Fruit fly (Drosophila melanogaster) whole organism, embryonic: ENCODE data around the gene Oseg1.

Source experiments
- B-H1 ChIP-seq: fragments of 200-800 bp; sonication (Bioruptor generic); IDR thresholded peaks from 3 replicates; pipeline ENCODE4 v1.3.6; 2022; ENCODE audit warnings: missing biosample characterization, missing genetic modification characterization
- BEAF-32 ChIP-seq: fragments of 200-800 bp; sonication (Bioruptor generic); optimal IDR thresholded peaks from 3 replicates; lab custom pipeline; 2017; ENCODE audit warnings: missing biosample characterization, missing genetic modification characterization, mild to moderate bottlenecking, moderate library complexity, missing genetic modification reagents
- CG13123 ChIP-seq: fragments of 200-800 bp; sonication (Bioruptor generic); optimal IDR thresholded peaks from 2 replicates; lab custom pipeline; 2016; ENCODE audit warnings: missing biosample characterization, missing genetic modification characterization
- CG13296 ChIP-seq: fragments of 200-800 bp; sonication (Bioruptor generic); optimal IDR thresholded peaks from 3 replicates; lab custom pipeline; 2018; ENCODE audit warnings: missing biosample characterization, mild to moderate bottlenecking, missing genetic modification characterization
- CG13775 ChIP-seq: fragments of 200-800 bp; sonication (Bioruptor generic); optimal IDR thresholded peaks from 3 replicates; lab custom pipeline; 2017; ENCODE audit warnings: missing biosample characterization, mild to moderate bottlenecking, missing genetic modification characterization
- CG14441 ChIP-seq: fragments of 200-800 bp; sonication (Bioruptor generic); IDR thresholded peaks from 2 replicates; pipeline ENCODE4 v1.3.6; 2022; ENCODE audit warnings: missing biosample characterization, missing genetic modification characterization
- CG15696 ChIP-seq: fragments of 200-800 bp; sonication (Bioruptor generic); optimal IDR thresholded peaks from 2 replicates; lab custom pipeline; 2019; ENCODE audit warnings: missing biosample characterization, mild to moderate bottlenecking, missing genetic modification characterization, moderate library complexity
- CG17328 ChIP-seq: fragments of 200-800 bp; sonication (Bioruptor generic); IDR thresholded peaks from 2 replicates; pipeline ENCODE4 v1.3.6; 2022; ENCODE audit warnings: missing biosample characterization, missing genetic modification characterization
- CG2129 ChIP-seq: fragments of 200-800 bp; sonication (Bioruptor generic); IDR thresholded peaks from 2 replicates; pipeline ENCODE4 v1.3.6; 2022; ENCODE audit warnings: missing biosample characterization, missing genetic modification characterization; ENCODE audit not compliant: partially characterized antibody
- CG2889 ChIP-seq: fragments of 200-800 bp; sonication (Bioruptor generic); IDR thresholded peaks from 3 replicates; pipeline ENCODE4 v1.3.6; 2022; ENCODE audit warnings: missing biosample characterization, missing genetic modification characterization
- CG31441 ChIP-seq: fragments of 200-800 bp; sonication (Bioruptor generic); IDR thresholded peaks from 2 replicates; pipeline ENCODE4 v1.3.6; 2022; ENCODE audit warnings: missing biosample characterization, missing genetic modification characterization
- CG32532 ChIP-seq: fragments of 200-800 bp; sonication (Bioruptor generic); IDR thresholded peaks from 2 replicates; pipeline ENCODE4 v1.3.6; 2022; ENCODE audit warnings: missing biosample characterization, missing genetic modification characterization
- CG5180 ChIP-seq: fragments of 200-800 bp; sonication (Bioruptor generic); optimal IDR thresholded peaks from 3 replicates; lab custom pipeline; 2017; ENCODE audit warnings: missing biosample characterization, missing genetic modification characterization, mild to moderate bottlenecking, moderate library complexity, missing genetic modification reagents
- CG5953 ChIP-seq: fragments of 200-800 bp; sonication (Bioruptor generic); IDR thresholded peaks from 2 replicates; pipeline ENCODE4 v1.3.6; 2022; ENCODE audit warnings: missing biosample characterization, missing genetic modification characterization
- CG7745 ChIP-seq: fragments of 200-800 bp; sonication (Bioruptor generic); optimal IDR thresholded peaks from 2 replicates; lab custom pipeline; 2018; ENCODE audit warnings: missing biosample characterization, mild to moderate bottlenecking, missing genetic modification characterization, moderate library complexity
- CG9932 ChIP-seq: fragments of 200-800 bp; sonication (Bioruptor generic); IDR thresholded peaks from 2 replicates; pipeline ENCODE4 v1.3.6; 2022; ENCODE audit warnings: missing biosample characterization, missing genetic modification characterization
- Camta ChIP-seq: fragments of 200-800 bp; sonication (Bioruptor generic); optimal IDR thresholded peaks from 2 replicates; lab custom pipeline; 2016; ENCODE audit warnings: missing biosample characterization, missing genetic modification characterization
- CkIIα-i1 ChIP-seq: fragments of 200-800 bp; sonication (Bioruptor generic); IDR thresholded peaks from 2 replicates; pipeline ENCODE4 v1.3.6; 2022; ENCODE audit warnings: missing biosample characterization, missing genetic modification characterization
- D19A ChIP-seq: fragments of 200-800 bp; optimal IDR thresholded peaks from 3 replicates; lab custom pipeline; 2019; ENCODE audit warnings: missing biosample characterization, mild to moderate bottlenecking, missing genetic modification characterization, moderate library complexity
- Dp ChIP-seq: fragments of 200-800 bp; sonication (Bioruptor generic); optimal IDR thresholded peaks from 2 replicates; lab custom pipeline; 2018; ENCODE audit warnings: missing biosample characterization, mild to moderate bottlenecking, missing genetic modification characterization, moderate library complexity
- Dref ChIP-seq: fragments of 200-800 bp; sonication (Bioruptor generic); IDR thresholded peaks from 2 replicates; pipeline ENCODE4 v1.3.6; 2022; ENCODE audit warnings: missing biosample characterization, missing genetic modification characterization
- Drgx ChIP-seq: fragments of 200-800 bp; sonication (Bioruptor generic); IDR thresholded peaks from 2 replicates; pipeline ENCODE4 v1.3.6; 2022; ENCODE audit warnings: missing biosample characterization, missing genetic modification characterization
- Gsc ChIP-seq: fragments of 200-800 bp; sonication (Bioruptor generic); IDR thresholded peaks from 2 replicates; pipeline ENCODE4 v1.3.6; 2022; ENCODE audit warnings: missing biosample characterization, missing genetic modification characterization
- Gug ChIP-seq: fragments of 200-800 bp; sonication (Bioruptor generic); IDR thresholded peaks from 4 replicates; pipeline ENCODE4 v1.3.6; 2022; ENCODE audit warnings: missing biosample characterization, missing genetic modification characterization
- HLH4C ChIP-seq: fragments of 200-800 bp; sonication (Bioruptor generic); IDR thresholded peaks from 3 replicates; pipeline ENCODE4 v1.3.6; 2022; ENCODE audit warnings: missing biosample characterization, missing genetic modification characterization; ENCODE audit not compliant: partially characterized antibody
- HLHmδ ChIP-seq: fragments of 200-800 bp; sonication (Bioruptor generic); optimal IDR thresholded peaks from 2 replicates; lab custom pipeline; 2018; ENCODE audit warnings: missing biosample characterization, mild to moderate bottlenecking, missing genetic modification characterization, moderate library complexity
- Hand ChIP-seq: fragments of 200-800 bp; sonication (Bioruptor generic); optimal IDR thresholded peaks from 2 replicates; lab custom pipeline; 2017; ENCODE audit warnings: mild to moderate bottlenecking, missing biosample characterization, missing genetic modification reagents, missing genetic modification characterization
- HmgD ChIP-seq: fragments of 200-800 bp; sonication (Bioruptor generic); optimal IDR thresholded peaks from 3 replicates; lab custom pipeline; 2016; ENCODE audit warnings: missing biosample characterization, missing genetic modification characterization
- HmgZ ChIP-seq: fragments of 200-800 bp; sonication (Bioruptor generic); optimal IDR thresholded peaks from 2 replicates; lab custom pipeline; 2018; ENCODE audit warnings: missing biosample characterization, mild to moderate bottlenecking, missing genetic modification characterization
- Hmx ChIP-seq: fragments of 200-800 bp; sonication (Bioruptor generic); optimal IDR thresholded peaks from 2 replicates; lab custom pipeline; 2016; ENCODE audit warnings: missing biosample characterization, missing genetic modification characterization
- MTF-1 ChIP-seq: fragments of 200-800 bp; sonication (Bioruptor generic); optimal IDR thresholded peaks from 2 replicates; lab custom pipeline; 2018; ENCODE audit warnings: missing biosample characterization, mild to moderate bottlenecking, missing genetic modification characterization, borderline replicate concordance
- Mad ChIP-seq: fragments of 200-800 bp; sonication (Bioruptor generic); optimal IDR thresholded peaks from 2 replicates; lab custom pipeline; 2016; ENCODE audit warnings: missing biosample characterization, missing genetic modification characterization
- Oli ChIP-seq: fragments of 200-800 bp; sonication (Bioruptor generic); optimal IDR thresholded peaks from 2 replicates; lab custom pipeline; 2018; ENCODE audit warnings: missing biosample characterization, mild to moderate bottlenecking, missing genetic modification characterization, moderate library complexity
- Scr ChIP-seq: fragments of 200-800 bp; sonication (Bioruptor generic); IDR thresholded peaks from 2 replicates; pipeline ENCODE4 v1.3.6; 2022; ENCODE audit warnings: missing biosample characterization, missing genetic modification characterization; ENCODE audit not compliant: partially characterized antibody
- ap ChIP-seq: fragments of 200-800 bp; sonication (Bioruptor generic); IDR thresholded peaks from 2 replicates; pipeline ENCODE4 v1.3.6; 2022; ENCODE audit warnings: missing biosample characterization, missing genetic modification characterization
- ara ChIP-seq: fragments of 200-800 bp; sonication (Bioruptor generic); IDR thresholded peaks from 2 replicates; pipeline ENCODE4 v1.3.6; 2022; ENCODE audit warnings: missing biosample characterization, missing genetic modification characterization
- ase ChIP-seq: fragments of 200-800 bp; sonication (Bioruptor generic); IDR thresholded peaks from 3 replicates; pipeline ENCODE4 v1.3.6; 2022; ENCODE audit warnings: missing biosample characterization, missing genetic modification characterization
- bbx ChIP-seq: fragments of 200-800 bp; sonication (Bioruptor generic); IDR thresholded peaks from 2 replicates; pipeline ENCODE4 v1.3.6; 2022; ENCODE audit warnings: missing biosample characterization, missing genetic modification characterization; ENCODE audit not compliant: partially characterized antibody
- caup ChIP-seq: fragments of 200-800 bp; sonication (Bioruptor generic); optimal IDR thresholded peaks from 3 replicates; lab custom pipeline; 2017; ENCODE audit warnings: missing biosample characterization, mild to moderate bottlenecking, missing genetic modification characterization, moderate library complexity; ENCODE audit not compliant: severe bottlenecking
- chinmo ChIP-seq: fragments of 200-800 bp; sonication (Bioruptor generic); IDR thresholded peaks from 4 replicates; pipeline ENCODE4 v1.3.6; 2022; ENCODE audit warnings: missing biosample characterization, missing genetic modification characterization; ENCODE audit not compliant: partially characterized antibody
- ems ChIP-seq: fragments of 200-800 bp; sonication (Bioruptor generic); optimal IDR thresholded peaks from 3 replicates; lab custom pipeline; 2016; ENCODE audit warnings: missing biosample characterization, missing genetic modification characterization
- hbn ChIP-seq: fragments of 200-800 bp; sonication (Bioruptor generic); IDR thresholded peaks from 2 replicates; pipeline ENCODE4 v1.3.6; 2022; ENCODE audit warnings: missing biosample characterization, missing genetic modification characterization; ENCODE audit not compliant: partially characterized antibody
- nau ChIP-seq: fragments of 200-800 bp; sonication (Bioruptor generic); optimal IDR thresholded peaks from 3 replicates; lab custom pipeline; 2017; ENCODE audit warnings: missing biosample characterization, mild to moderate bottlenecking, missing genetic modification characterization, missing genetic modification reagents
- ro ChIP-seq: fragments of 200-800 bp; sonication (Bioruptor generic); IDR thresholded peaks from 2 replicates; pipeline ENCODE4 v1.3.6; 2022; ENCODE audit warnings: missing biosample characterization, missing genetic modification characterization
- slou ChIP-seq: fragments of 200-800 bp; sonication (Bioruptor generic); optimal IDR thresholded peaks from 3 replicates; lab custom pipeline; 2016; ENCODE audit warnings: missing biosample characterization, missing genetic modification characterization
- tup ChIP-seq: fragments of 200-800 bp; sonication (Bioruptor generic); optimal IDR thresholded peaks from 2 replicates; lab custom pipeline; 2016; ENCODE audit warnings: missing biosample characterization, mild to moderate bottlenecking, missing genetic modification characterization, moderate library complexity
- usp ChIP-seq: fragments of >200 bp; optimal IDR thresholded peaks from 2 replicates; lab custom pipeline; 2017; ENCODE audit warnings: missing biosample characterization, missing genetic modification characterization
- vnd ChIP-seq: fragments of 200-800 bp; sonication (Bioruptor generic); IDR thresholded peaks from 3 replicates; pipeline ENCODE4 v1.3.6; 2022; ENCODE audit warnings: missing biosample characterization, missing genetic modification characterization; ENCODE audit not compliant: partially characterized antibody

The Oseg1 gene

DNA sequence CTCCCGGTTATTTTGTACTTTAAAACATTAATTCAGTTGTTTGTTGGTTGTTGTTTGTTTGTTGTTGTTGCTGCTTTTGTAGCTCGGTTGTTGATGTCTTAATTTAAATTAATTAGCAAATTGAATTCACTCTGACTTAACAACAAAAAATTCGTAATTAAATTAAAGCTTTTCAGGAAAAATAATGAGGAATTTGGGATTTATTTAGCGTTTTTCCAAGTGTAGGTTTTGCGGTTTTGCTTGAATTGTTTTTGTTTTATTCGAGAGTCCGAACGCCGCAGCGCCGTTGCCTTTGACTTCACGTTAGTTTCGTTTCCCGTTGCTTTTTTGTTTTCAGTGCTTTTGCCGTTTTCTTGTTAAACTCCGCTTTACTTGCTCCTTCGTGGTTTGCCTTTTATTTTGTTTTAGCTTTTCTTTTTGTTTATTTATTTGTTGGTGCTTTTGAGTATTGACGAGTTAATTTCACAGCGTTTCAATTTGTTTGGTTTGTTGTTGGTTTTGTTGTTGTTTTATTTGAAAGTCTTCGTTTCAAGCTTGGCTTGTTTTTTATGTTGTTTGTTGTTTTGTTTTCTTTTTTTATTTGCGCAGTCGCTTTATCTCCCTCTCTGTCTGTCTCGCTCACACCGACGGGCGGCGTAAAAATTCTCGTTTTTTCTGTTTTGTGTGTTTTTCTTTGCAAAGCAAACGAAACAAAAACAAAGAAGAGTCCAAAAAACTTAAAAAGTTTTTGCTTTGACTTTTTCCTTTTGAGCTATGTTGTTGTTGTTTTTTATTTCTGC is 28.3 kb upstream of the Oseg1 start (continued):
- TF ChIP-seq CG15696 (tag; lab: Kevin White, UChicago): no peak
- no peak for TF ChIP-seq Oli (tag; lab: Kevin White, UChicago)
- TF ChIP-seq CG9932: no peak
- TF ChIP-seq B-H1 (GFP tag; lab: Robert Waterston, UW): no peak
- TF ChIP-seq D19A: no peak
- TF ChIP-seq Dp (GFP tag; lab: Kevin White, UChicago): no peak
- no peak for TF ChIP-seq HmgD (GFP tag; lab: Kevin White, UChicago)
- no peak; the same call in 3 of the 4 replicates for TF ChIP-seq Gug
- TF ChIP-seq CkIIα-i1 (GFP tag; lab: Robert Waterston, UW): no peak
- TF ChIP-seq CG5953 (GFP tag; lab: Robert Waterston, UW): no peak
- TF ChIP-seq CG31441 (GFP tag; lab: Robert Waterston, UW): no peak
- TF ChIP-seq hbn (GFP tag; lab: Robert Waterston, UW): no peak
- TF ChIP-seq ro (GFP tag; lab: Robert Waterston, UW): no peak
- no peak for TF ChIP-seq CG13123
- TF ChIP-seq ase: no peak
- TF ChIP-seq usp (GFP tag; lab: Kevin White, UChicago): no peak
- no peak for TF ChIP-seq Gsc (GFP tag; lab: Robert Waterston, UW)
- no peak for TF ChIP-seq HLHmδ (GFP tag; lab: Kevin White, UChicago)
- peak; percentile 9 for TF ChIP-seq caup (GFP tag; lab: Kevin White, UChicago)
- no peak for TF ChIP-seq HLH4C (GFP tag; lab: Robert Waterston, UW)
- no peak for TF ChIP-seq tup (GFP tag; lab: Kevin White, UChicago)
- TF ChIP-seq CG2889: no peak
- peak; percentile 7 for TF ChIP-seq HmgZ (tag; lab: Kevin White, UChicago)
- no peak for TF ChIP-seq CG14441 (GFP tag; lab: Robert Waterston, UW)
- no peak for TF ChIP-seq MTF-1 (GFP tag; lab: Kevin White, UChicago)
- TF ChIP-seq chinmo (GFP tag; lab: Robert Waterston, UW): peak; percentile 53; the same call in 1 of the 4 replicates
- TF ChIP-seq CG7745 (tag; lab: Kevin White, UChicago): no peak
- no peak for TF ChIP-seq Scr
- TF ChIP-seq vnd (GFP tag; lab: Robert Waterston, UW): no peak
- peak; percentile 27 for TF ChIP-seq ems (GFP tag; lab: Kevin White, UChicago)
- TF ChIP-seq CG5180: no peak
- no peak for TF ChIP-seq bbx (GFP tag; lab: Robert Waterston, UW)
- peak; percentile 46 for TF ChIP-seq CG13775 (GFP tag; lab: Kevin White, UChicago)
- no peak for TF ChIP-seq nau
- TF ChIP-seq Mad (GFP tag; lab: Kevin White, UChicago): peak; percentile 28
- TF ChIP-seq ap (GFP tag; lab: Robert Waterston, UW): 0 out of 2 replicates have a peak, but pooled peaks have one; percentile 30
- no peak for TF ChIP-seq Hmx (GFP tag; lab: Kevin White, UChicago)
- no peak for TF ChIP-seq BEAF-32
- TF ChIP-seq CG17328 (GFP tag; lab: Robert Waterston, UW): no peak
- no peak for TF ChIP-seq CG2129
- no peak for TF ChIP-seq CG13296 (GFP tag; lab: Kevin White, UChicago)
- no peak for TF ChIP-seq slou
- TF ChIP-seq Camta: peak; percentile 19
- TF ChIP-seq CG32532 (GFP tag; lab: Robert Waterston, UW): no peak
- no peak for TF ChIP-seq Hand (GFP tag; lab: Kevin White, UChicago)
- peak; percentile 91 for TF ChIP-seq Drgx
- TF ChIP-seq Dref (GFP tag; lab: Robert Waterston, UW): no peak
- peak; percentile 16; the same call in 1 of the 2 replicates for TF ChIP-seq ara (GFP tag; lab: Robert Waterston, UW)
